Worm (Caenorhabditis elegans) whole organism, L3 larva: ENCODE data around the gene F46B3.8.

Experiments used
- ZK546.5 ChIP-seq: sonication (generic microtip); optimal IDR thresholded peaks from 2 replicates; lab custom pipeline; 2017; ENCODE audit warnings: missing biosample characterization, missing genetic modification characterization
- ama-1 ChIP-seq: fragments of 150-350 bp; optimal IDR thresholded peaks from 2 replicates; lab custom pipeline; 2018
- nhr-11 ChIP-seq: fragments of 150-350 bp; optimal IDR thresholded peaks from 2 replicates; lab custom pipeline; 2014; ENCODE audit warnings: missing biosample characterization, missing genetic modification characterization
- nhr-28 ChIP-seq: fragments of 150-350 bp; optimal IDR thresholded peaks from 2 replicates; lab custom pipeline; 2014; ENCODE audit warnings: missing biosample characterization, missing genetic modification characterization
- unc-62 ChIP-seq: fragments of 150-350 bp; sonication (generic microtip); optimal IDR thresholded peaks from 4 replicates; lab custom pipeline; 2014; ENCODE audit warnings: missing biosample characterization, missing genetic modification reagents, missing genetic modification characterization
- ztf-4 ChIP-seq: fragments of 150-350 bp; optimal IDR thresholded peaks from 2 replicates; lab custom pipeline; 2014; ENCODE audit warnings: missing biosample characterization, missing genetic modification characterization

DNA sequence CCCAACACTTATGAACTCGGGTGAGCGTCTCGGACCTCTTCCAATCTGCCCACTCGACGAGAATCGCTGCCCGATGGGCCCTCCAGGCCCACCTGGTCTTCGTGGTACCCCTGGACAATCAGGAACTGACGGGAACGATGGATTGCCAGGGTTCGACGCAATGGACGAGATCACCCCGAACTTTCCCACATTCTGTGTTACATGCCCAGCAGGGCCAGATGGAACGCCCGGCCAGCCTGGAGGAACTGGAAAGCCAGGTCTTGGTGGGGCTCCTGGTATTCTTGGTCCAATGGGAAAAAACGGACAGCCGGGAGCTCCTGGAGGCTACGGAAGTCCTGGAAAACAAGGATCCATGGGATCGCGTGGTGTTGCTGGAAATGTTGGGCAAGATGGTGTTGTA is 22.3 kb downstream of the F46B3.8 start:
- no peak for TF ChIP-seq ZK546.5 (tag; lab: Kevin White, UChicago)
- TF ChIP-seq ama-1 (lab: Kevin White, UChicago), result no peak
- no peak for TF ChIP-seq nhr-28 (tag; lab: Kevin White, UChicago)
- no peak for TF ChIP-seq nhr-11 (tag; lab: Kevin White, UChicago)
- TF ChIP-seq unc-62 (GFP tag; lab: Kevin White, UChicago), result no peak
- no peak for TF ChIP-seq ztf-4
